Fruit fly (Drosophila melanogaster): ENCODE data around the gene comt.
A peak's percentile ranks its signal among the peaks of the same experiment; 100 is the strongest.

Gene comt

dm6 chrX:13228208-13228606 is 30.6 kb upstream of the comt start (continued):
- TF ChIP-seq D19A (tag; optimal IDR thresholded peaks at IDR 0.05) (peak; percentile 7), emc (GFP tag; optimal IDR thresholded peaks at IDR 0.05) (no peak), BtbVII (GFP tag; optimal IDR thresholded peaks at IDR 0.05) (no peak), sr (GFP tag; IDR thresholded peaks at IDR 0.05) (no peak), CG3847 (GFP tag; IDR thresholded peaks at IDR 0.05) (no peak), lola (GFP tag; optimal IDR thresholded peaks at IDR 0.05) (peak in 1 of 3 experiments; percentile 38), CG10543 (GFP tag; optimal IDR thresholded peaks at IDR 0.05) (no peak), CG31441 (GFP tag; IDR thresholded peaks at IDR 0.05) (peak; percentile 58; the same call in 1 of the 2 replicates), CG7839 (tag; optimal IDR thresholded peaks at IDR 0.05) (peak; percentile 12), NK7.1 (GFP tag; optimal IDR thresholded peaks at IDR 0.05) (no peak), CG15696 (tag; optimal IDR thresholded peaks at IDR 0.05) (no peak), ssp (GFP tag; IDR thresholded peaks at IDR 0.05) (no peak), D (optimal IDR thresholded peaks at IDR 0.05) (no peak), D (GFP tag; optimal IDR thresholded peaks at IDR 0.05) (peak; percentile 10), usp (GFP tag; optimal IDR thresholded peaks at IDR 0.05) (no peak), CG2712 (tag; optimal IDR thresholded peaks at IDR 0.05) (peak; percentile 35), tgo (GFP tag; IDR thresholded peaks at IDR 0.05) (no peak), eve (GFP tag; optimal IDR thresholded peaks at IDR 0.05) (peak in 1 of 2 experiments; percentile 34), Sox100B (GFP tag; optimal IDR thresholded peaks at IDR 0.05) (peak; percentile 4)

dm6 chrX:13229217-13229616 is 29.6 kb upstream of the comt start:
- TF ChIP-seq dimm (GFP tag; IDR thresholded peaks at IDR 0.05) (no peak), zfh1 (GFP tag; IDR thresholded peaks at IDR 0.05) (no peak), sqz (GFP tag; optimal IDR thresholded peaks at IDR 0.05) (peak; percentile 28), scrt (GFP tag; optimal IDR thresholded peaks at IDR 0.05) (no peak), CG4328 (GFP tag; optimal IDR thresholded peaks at IDR 0.05) (no peak), Hr78 (GFP tag; optimal IDR thresholded peaks at IDR 0.05) (peak in 1 of 2 experiments; percentile 43), abd-A (tag; optimal IDR thresholded peaks at IDR 0.05) (no peak), CG7271 (tag; optimal IDR thresholded peaks at IDR 0.05) (no peak), Meics (GFP tag; optimal IDR thresholded peaks at IDR 0.05) (no peak), CG16779 (GFP tag; IDR thresholded peaks at IDR 0.05) (no peak), Myb (GFP tag; optimal IDR thresholded peaks at IDR 0.05) (no peak), chinmo (GFP tag; IDR thresholded peaks at IDR 0.05; ENCODE audit: partially characterized antibody) (no peak), sens (GFP tag) (peak; percentile 76), fd3F (GFP tag; optimal IDR thresholded peaks at IDR 0.05) (no peak), Camta (GFP tag; optimal IDR thresholded peaks at IDR 0.05) (no peak), fd102C (GFP tag; optimal IDR thresholded peaks at IDR 0.05) (no peak), pan (optimal IDR thresholded peaks at IDR 0.05) (no peak), pan (GFP tag; optimal IDR thresholded peaks at IDR 0.05 in 1 of 2, IDR thresholded peaks at IDR 0.05 in 1 of 2) (no peak), repo (GFP tag; optimal IDR thresholded peaks at IDR 0.05) (no peak), CG13296 (GFP tag; optimal IDR thresholded peaks at IDR 0.05) (no peak), vvl (GFP tag; IDR thresholded peaks at IDR 0.05) (peak; percentile 15; the same call in 1 of the 2 replicates), knrl (GFP tag; IDR thresholded peaks at IDR 0.05; ENCODE audit: partially characterized antibody) (no peak), CG2116 (GFP tag; optimal IDR thresholded peaks at IDR 0.05) (no peak), Side (GFP tag; optimal IDR thresholded peaks at IDR 0.05) (no peak), CG34224 (GFP tag; IDR thresholded peaks at IDR 0.05; ENCODE audit: partially characterized antibody) (no peak), lbe (GFP tag; optimal IDR thresholded peaks at IDR 0.05) (peak; percentile 7)
